Fruit fly (Drosophila melanogaster) whole organism, embryonic: Measurements from ENCODE around the gene Rab3GAP1.

Experiments used
- CG13296 ChIP-seq: fragments of 200-800 bp; sonication (Bioruptor generic); optimal IDR thresholded peaks from 3 replicates; lab custom pipeline; 2018; ENCODE audit warnings: missing biosample characterization, mild to moderate bottlenecking, missing genetic modification characterization
- CG16813 ChIP-seq: fragments of 200-800 bp; sonication (Bioruptor generic); IDR thresholded peaks from 3 replicates; pipeline ENCODE4 v1.3.6; 2022; ENCODE audit warnings: missing biosample characterization, missing genetic modification characterization; ENCODE audit not compliant: partially characterized antibody
- CG4282 ChIP-seq: fragments of 200-800 bp; sonication (Bioruptor generic); optimal IDR thresholded peaks from 2 replicates; lab custom pipeline; 2016; ENCODE audit warnings: missing biosample characterization, missing genetic modification characterization
- CG6765 ChIP-seq: fragments of 200-800 bp; sonication (Bioruptor generic); optimal IDR thresholded peaks from 3 replicates; lab custom pipeline; 2017; ENCODE audit warnings: missing biosample characterization, mild to moderate bottlenecking, missing genetic modification characterization
- CG8924 ChIP-seq: fragments of 200-800 bp; optimal IDR thresholded peaks from 3 replicates; lab custom pipeline; 2019; ENCODE audit warnings: missing biosample characterization, mild to moderate bottlenecking, missing genetic modification characterization, moderate library complexity
- Dfd ChIP-seq, 2 experiments: fragments of >200 bp; optimal IDR thresholded peaks; 2 replicates each; lab custom pipeline; 2017; ENCODE audit warnings: missing biosample characterization in 2 of 2, missing genetic modification characterization in 2 of 2
- Dll ChIP-seq: fragments of 200-800 bp; sonication (Bioruptor generic); IDR thresholded peaks from 4 replicates; pipeline ENCODE4 v1.3.6; 2022; ENCODE audit warnings: missing biosample characterization, missing genetic modification characterization; ENCODE audit not compliant: partially characterized antibody
- Ets97D ChIP-seq: fragments of 200-800 bp; sonication (Bioruptor generic); optimal IDR thresholded peaks from 3 replicates; lab custom pipeline; 2016; ENCODE audit warnings: missing biosample characterization, missing genetic modification characterization
- MESR4 ChIP-seq: fragments of 200-800 bp; sonication (Bioruptor generic); optimal IDR thresholded peaks from 2 replicates; lab custom pipeline; 2018; ENCODE audit warnings: missing biosample characterization, mild to moderate bottlenecking, missing genetic modification characterization, moderate library complexity
- Nf-YB ChIP-seq: fragments of 200-800 bp; sonication (Bioruptor generic); optimal IDR thresholded peaks from 3 replicates; lab custom pipeline; 2019; ENCODE audit warnings: missing biosample characterization, mild to moderate bottlenecking, missing genetic modification characterization, moderate library complexity
- lola ChIP-seq, 3 experiments: fragments of >200 bp in 2 of 3; fragments of 200-800 bp in 1 of 3; sonication (Bioruptor generic) in 1 of 3; optimal IDR thresholded peaks; 2 replicates each; lab custom pipeline; 2017 to 2019; ENCODE audit warnings: missing biosample characterization in 3 of 3, missing genetic modification characterization in 3 of 3, mild to moderate bottlenecking in 1 of 3, moderate library complexity in 1 of 3
- sisA ChIP-seq: fragments of 200-800 bp; sonication (Bioruptor generic); IDR thresholded peaks from 2 replicates; pipeline ENCODE4 v1.3.6; 2022; ENCODE audit warnings: missing biosample characterization, missing genetic modification characterization

- TF ChIP-seq Dfd (GFP tag; optimal IDR thresholded peaks at IDR 0.05; lab: Kevin White, UChicago): no peak
- TF ChIP-seq CG4282 (GFP tag; lab: Kevin White, UChicago): no peak
- TF ChIP-seq Dll (GFP tag; lab: Robert Waterston, UW): no peak
- TF ChIP-seq Nf-YB: no peak
- no peak for TF ChIP-seq CG13296 (GFP tag; lab: Kevin White, UChicago)
- TF ChIP-seq lola (GFP tag; optimal IDR thresholded peaks at IDR 0.05; lab: Kevin White, UChicago): no peak
- TF ChIP-seq CG6765 (GFP tag; lab: Kevin White, UChicago): no peak
- no peak for TF ChIP-seq CG16813 (GFP tag; lab: Robert Waterston, UW)
- TF ChIP-seq sisA (GFP tag; lab: Robert Waterston, UW): peak; percentile 26; the same call in 1 of the 2 replicates
- TF ChIP-seq MESR4 (GFP tag; lab: Kevin White, UChicago): no peak
- TF ChIP-seq Ets97D (GFP tag; lab: Kevin White, UChicago): no peak
- TF ChIP-seq CG8924 (tag; lab: Kevin White, UChicago): no peak
Observed at dm6 chr2L:1568631-1569030, 42.3 kb downstream of the Rab3GAP1 start.
